Worm (Caenorhabditis elegans): ENCODE measurements around the gene bckd-1A.

The bckd-1A gene

ce11 chrIII:12978473-12979174 lies 6.3 kb upstream of the bckd-1A start, which contains the start of the genes ubq-2 and frg-1 (continued):
- TF ChIP-seq unc-130 (tag; optimal IDR thresholded peaks at IDR 0.05): peak; percentile 96
- TF ChIP-seq sup-37 (GFP tag; optimal IDR thresholded peaks at IDR 0.05): peak; percentile 44
- TF ChIP-seq aly-2 (tag; optimal IDR thresholded peaks at IDR 0.05): peak; percentile 84
- TF ChIP-seq dpl-1 (GFP tag; optimal IDR thresholded peaks at IDR 0.05): peak; percentile 78 to 84 (median 84)
- TF ChIP-seq nhr-77 (tag; optimal IDR thresholded peaks at IDR 0.05): peak; percentile 79
- TF ChIP-seq ets-5 (GFP tag; IDR thresholded peaks at IDR 0.05): no peak
- no peak for TF ChIP-seq Y116A8C.19 (tag; optimal IDR thresholded peaks at IDR 0.05; ENCODE audit: borderline replicate concordance)
- TF ChIP-seq hlh-17 (GFP tag; optimal IDR thresholded peaks at IDR 0.05; ENCODE audit: borderline replicate concordance): no peak
- TF ChIP-seq ztf-4 (tag; optimal IDR thresholded peaks at IDR 0.05): peak; percentile 68
- peak; percentile 72 for TF ChIP-seq mef-2 (tag; optimal IDR thresholded peaks at IDR 0.05)
- no peak for TF ChIP-seq alr-1 (tag; optimal IDR thresholded peaks at IDR 0.05; ENCODE audit: borderline replicate concordance)
- peak; percentile 85 for TF ChIP-seq nhr-19 (GFP tag; conservative IDR thresholded peaks at IDR 0.05)
- no peak for TF ChIP-seq unc-30 (tag; optimal IDR thresholded peaks at IDR 0.05)
- peak in 1 of 2 experiments; percentile 73 for TF ChIP-seq mdl-1 (tag; optimal IDR thresholded peaks at IDR 0.05)
- no peak for TF ChIP-seq hlh-4 (tag; optimal IDR thresholded peaks at IDR 0.05)
- TF ChIP-seq grh-1 (GFP tag; IDR thresholded peaks at IDR 0.05): peak; percentile 78
- TF ChIP-seq F16B12.6 (tag; optimal IDR thresholded peaks at IDR 0.05): peak; percentile 78
- TF ChIP-seq ceh-82 (tag; optimal IDR thresholded peaks at IDR 0.05): peak; percentile 91 to 98 (median 93)
- TF ChIP-seq nhr-47 (tag; optimal IDR thresholded peaks at IDR 0.05): peak; percentile 93
- peak; percentile 69 for TF ChIP-seq lin-15B (tag; optimal IDR thresholded peaks at IDR 0.05)
- TF ChIP-seq irx-1 (tag; optimal IDR thresholded peaks at IDR 0.05): peak; percentile 83
- no peak for TF ChIP-seq C34B4.2 (tag; optimal IDR thresholded peaks at IDR 0.05)
- no peak for TF ChIP-seq lir-3 (tag; optimal IDR thresholded peaks at IDR 0.05; ENCODE audit: poor library complexity)
- TF ChIP-seq efl-3 (GFP tag; optimal IDR thresholded peaks at IDR 0.05): no peak
- peak; percentile 60 for TF ChIP-seq skn-1 (tag; optimal IDR thresholded peaks at IDR 0.05)
- TF ChIP-seq fkh-10 (GFP tag; optimal IDR thresholded peaks at IDR 0.05): peak; percentile 48
- TF ChIP-seq lin-35 (GFP tag; optimal IDR thresholded peaks at IDR 0.05): peak; percentile 83 to 91
- TF ChIP-seq egl-27 (tag; optimal IDR thresholded peaks at IDR 0.05): no peak
- peak; percentile 93 for TF ChIP-seq dsc-1 (tag; optimal IDR thresholded peaks at IDR 0.05)
- peak; percentile 88 for TF ChIP-seq lin-13 (GFP tag; optimal IDR thresholded peaks at IDR 0.05)
- TF ChIP-seq unc-86 (tag; optimal IDR thresholded peaks at IDR 0.05): peak; percentile 86
- no peak for TF ChIP-seq nhr-28 (tag; optimal IDR thresholded peaks at IDR 0.05)
- TF ChIP-seq nhr-90 (tag; optimal IDR thresholded peaks at IDR 0.05; ENCODE audit: poor library complexity): peak; percentile 86
- no peak for TF ChIP-seq ceh-88 (GFP tag; IDR thresholded peaks at IDR 0.05)
- TF ChIP-seq ceh-63 (GFP tag; optimal IDR thresholded peaks at IDR 0.05): no peak
- TF ChIP-seq elt-2 (tag; optimal IDR thresholded peaks at IDR 0.05): peak; percentile 61
- TF ChIP-seq xbp-1 (tag; optimal IDR thresholded peaks at IDR 0.05): peak; percentile 89
- peak; percentile 45 for TF ChIP-seq snpc-4 (tag; optimal IDR thresholded peaks at IDR 0.05)
- no peak for TF ChIP-seq nhr-237 (tag; optimal IDR thresholded peaks at IDR 0.05)
- no peak for TF ChIP-seq nhr-84 (tag; optimal IDR thresholded peaks at IDR 0.05)
- TF ChIP-seq zag-1 (tag; optimal IDR thresholded peaks at IDR 0.05): no peak
- TF ChIP-seq lsy-2 (tag; optimal IDR thresholded peaks at IDR 0.05): peak; percentile 100
- peak; percentile 57 for TF ChIP-seq C04F5.9 (tag; optimal IDR thresholded peaks at IDR 0.05)
- no peak for TF ChIP-seq pqm-1 (tag; optimal IDR thresholded peaks at IDR 0.05)
- TF ChIP-seq vab-15 (tag; optimal IDR thresholded peaks at IDR 0.05): no peak
- TF ChIP-seq sptf-1 (tag; optimal IDR thresholded peaks at IDR 0.05): no peak
- peak; percentile 87 for TF ChIP-seq C16A3.4 (tag; optimal IDR thresholded peaks at IDR 0.05)
- TF ChIP-seq nhr-71 (tag; optimal IDR thresholded peaks at IDR 0.05): peak; percentile 93
- TF ChIP-seq nhr-11 (tag; optimal IDR thresholded peaks at IDR 0.05): peak; percentile 19

Data from whole organism, L1 larva.